Worm (Caenorhabditis elegans) whole organism, L4 larva: ENCODE data around the gene aakb-2.

Experiments
- T20F7.1 ChIP-seq: fragments of 200-800 bp; sonication (Bioruptor generic); optimal IDR thresholded peaks from 2 replicates; lab custom pipeline; 2018; ENCODE audit warnings: mild to moderate bottlenecking, missing genetic modification characterization, missing compliant biosample characterization
- Y75B8A.6 ChIP-seq: fragments of 200-800 bp; sonication (Bioruptor generic); IDR thresholded peaks from 2 replicates; pipeline ENCODE4 v1.3.6; 2022; ENCODE audit warnings: missing genetic modification reagents, missing genetic modification characterization, missing compliant biosample characterization
- aha-1 ChIP-seq: fragments of 150-350 bp; peaks from one replicate; lab custom pipeline; 2014; ENCODE audit warnings: missing biosample characterization, missing genetic modification characterization
- ceh-28 ChIP-seq: fragments of 150-350 bp; optimal IDR thresholded peaks from 2 replicates; lab custom pipeline; 2014; ENCODE audit warnings: missing biosample characterization, missing genetic modification reagents, missing genetic modification characterization
- cey-2 ChIP-seq: sonication (generic microtip); optimal IDR thresholded peaks from 3 replicates; lab custom pipeline; 2017; ENCODE audit warnings: missing genetic modification characterization, mild to moderate bottlenecking, missing compliant biosample characterization, antibody characterized with exemption, borderline replicate concordance; ENCODE audit not compliant: insufficient read depth
- daf-12 ChIP-seq: fragments of 150-350 bp; optimal IDR thresholded peaks from 2 replicates; lab custom pipeline; 2014; ENCODE audit warnings: missing biosample characterization, missing genetic modification reagents, missing genetic modification characterization
- daf-8 ChIP-seq: fragments of 200-800 bp; sonication (Bioruptor generic); IDR thresholded peaks from 2 replicates; pipeline ENCODE4 v1.3.6; 2022; ENCODE audit warnings: missing genetic modification characterization, missing compliant biosample characterization
- dmd-6 ChIP-seq: fragments of 200-800 bp; sonication (Bioruptor generic); IDR thresholded peaks from 2 replicates; pipeline ENCODE4 v1.3.6; 2022; ENCODE audit warnings: missing genetic modification reagents, missing genetic modification characterization, missing compliant biosample characterization
- dve-1 ChIP-seq: sonication (generic microtip); optimal IDR thresholded peaks from 2 replicates; lab custom pipeline; 2017; ENCODE audit warnings: antibody characterized with exemption, mild to moderate bottlenecking, missing genetic modification characterization, missing compliant biosample characterization; ENCODE audit not compliant: insufficient read depth
- egl-27 ChIP-seq: sonication (generic microtip); optimal IDR thresholded peaks from 3 replicates; lab custom pipeline; 2017; ENCODE audit warnings: missing biosample characterization, missing genetic modification reagents, missing genetic modification characterization
- fkh-10 ChIP-seq: fragments of 150-350 bp; optimal IDR thresholded peaks from 2 replicates; lab custom pipeline; 2014; ENCODE audit warnings: missing biosample characterization, missing genetic modification reagents, missing genetic modification characterization
- fos-1 ChIP-seq: fragments of 150-350 bp; optimal IDR thresholded peaks from 2 replicates; lab custom pipeline; 2014; ENCODE audit warnings: missing biosample characterization, missing genetic modification characterization
- lim-7 ChIP-seq: fragments of 200-800 bp; sonication (Bioruptor generic); IDR thresholded peaks from 2 replicates; pipeline ENCODE4 v1.3.6; 2022; ENCODE audit warnings: missing genetic modification characterization, missing compliant biosample characterization
- lin-13 ChIP-seq: fragments of 150-350 bp; optimal IDR thresholded peaks from 2 replicates; lab custom pipeline; 2014; ENCODE audit warnings: missing biosample characterization, missing genetic modification reagents, missing genetic modification characterization
- lin-15B ChIP-seq: fragments of 150-350 bp; sonication (generic microtip); optimal IDR thresholded peaks from 3 replicates; lab custom pipeline; 2014; ENCODE audit warnings: missing biosample characterization, missing genetic modification characterization
- lin-38 ChIP-seq: fragments of 200-800 bp; sonication (Bioruptor generic); IDR thresholded peaks from 2 replicates; pipeline ENCODE4 v1.3.6; 2022; ENCODE audit warnings: missing genetic modification reagents, missing genetic modification characterization, missing compliant biosample characterization
- lir-3 ChIP-seq: sonication (generic microtip); optimal IDR thresholded peaks from 2 replicates; lab custom pipeline; 2016; ENCODE audit warnings: mild to moderate bottlenecking, missing genetic modification characterization, missing compliant biosample characterization
- lsy-2 ChIP-seq, 2 experiments: fragments of 150-350 bp in 1 of 2; sonication (generic microtip) in 1 of 2; optimal IDR thresholded peaks; 2 replicates each; lab custom pipeline; 2014 to 2017; ENCODE audit warnings: missing biosample characterization in 2 of 2, missing genetic modification characterization in 2 of 2
- madf-5 ChIP-seq, 2 experiments: fragments of 200-800 bp; sonication (Bioruptor generic); IDR thresholded peaks; 2 replicates each; pipeline ENCODE4 v1.3.6; 2022; ENCODE audit warnings: missing compliant biosample characterization in 2 of 2, missing genetic modification characterization in 2 of 2
- mdt-29 ChIP-seq: fragments of 200-800 bp; sonication (Bioruptor generic); IDR thresholded peaks from 2 replicates; pipeline ENCODE4 v1.3.6; 2022; ENCODE audit warnings: missing genetic modification reagents, missing genetic modification characterization, missing compliant biosample characterization
- mxl-2 ChIP-seq: fragments of 200-800 bp; sonication (Bioruptor generic); conservative IDR thresholded peaks from 2 replicates; pipeline ENCODE4 v1.3.6; 2022; ENCODE audit warnings: missing genetic modification reagents, missing genetic modification characterization, missing compliant biosample characterization
- nhr-102 ChIP-seq: sonication (generic microtip); optimal IDR thresholded peaks from 2 replicates; lab custom pipeline; 2016; ENCODE audit warnings: mild to moderate bottlenecking, missing genetic modification characterization, moderate library complexity, missing compliant biosample characterization
- nhr-42 ChIP-seq: fragments of 200-800 bp; sonication (Bioruptor generic); IDR thresholded peaks from 2 replicates; pipeline ENCODE4 v1.3.6; 2022; ENCODE audit warnings: missing genetic modification characterization, missing compliant biosample characterization
- nhr-48 ChIP-seq: sonication (generic microtip); optimal IDR thresholded peaks from 2 replicates; lab custom pipeline; 2016; ENCODE audit warnings: mild to moderate bottlenecking, missing genetic modification characterization, missing compliant biosample characterization
- nhr-77 ChIP-seq: fragments of 150-350 bp; optimal IDR thresholded peaks from 2 replicates; lab custom pipeline; 2014; ENCODE audit warnings: missing biosample characterization, missing genetic modification characterization
- php-3 ChIP-seq: fragments of 200-800 bp; sonication (Bioruptor generic); IDR thresholded peaks from 2 replicates; pipeline ENCODE4 v1.3.6; 2022; ENCODE audit warnings: missing genetic modification reagents, missing genetic modification characterization, missing compliant biosample characterization
- snpc-4 ChIP-seq: fragments of 150-350 bp; optimal IDR thresholded peaks from 2 replicates; lab custom pipeline; 2014; ENCODE audit warnings: missing biosample characterization, missing genetic modification characterization
- tra-1 ChIP-seq: fragments of 200-800 bp; sonication (Bioruptor generic); IDR thresholded peaks from 2 replicates; pipeline ENCODE4 v1.3.6; 2022; ENCODE audit warnings: missing genetic modification reagents, missing genetic modification characterization, missing compliant biosample characterization
- unc-62 ChIP-seq, 3 experiments: fragments of 150-350 bp in 1 of 3; sonication (generic microtip); optimal IDR thresholded peaks in 2 of 3; peaks in 1 of 3; 1 replicate in 1 of 3; 2 replicates in 2 of 3; lab custom pipeline; 2014 to 2017; ENCODE audit warnings: missing biosample characterization in 3 of 3, missing genetic modification characterization in 3 of 3, missing genetic modification reagents in 3 of 3, missing genotype in 1 of 3
- zfp-2 ChIP-seq: sonication (generic microtip); optimal IDR thresholded peaks from 2 replicates; lab custom pipeline; 2016; ENCODE audit warnings: mild to moderate bottlenecking, missing genetic modification characterization, missing compliant biosample characterization

The aakb-2 gene

DNA sequence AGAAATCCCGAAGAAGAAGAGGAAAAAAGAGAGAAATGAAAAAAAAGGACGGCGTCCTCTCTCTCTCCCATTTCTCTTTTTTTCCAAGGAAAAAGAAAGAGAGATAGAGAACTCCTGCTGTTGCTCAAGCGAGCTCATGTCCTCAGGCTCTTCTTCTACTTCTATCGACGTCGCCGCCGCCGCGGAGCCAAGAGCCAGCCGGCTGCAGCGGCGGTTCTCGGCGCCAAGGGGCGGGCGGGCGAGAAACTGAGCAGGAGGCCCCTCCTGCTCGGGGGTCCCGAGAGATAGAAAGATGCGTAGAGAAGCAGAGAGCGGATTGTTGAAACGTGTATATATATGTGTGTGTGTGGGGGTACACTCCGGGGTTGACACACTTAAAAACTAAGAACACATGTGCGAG lies 34.0 kb upstream of the aakb-2 start (continued):
- TF ChIP-seq mdt-29 (no peak), snpc-4 (tag; lab: Kevin White, UChicago) (no peak), dmd-6 (peak; percentile 28; the same call in 1 of the 2 replicates), php-3 (GFP tag; lab: Robert Waterston, UW) (no peak), lin-38 (GFP tag; lab: Robert Waterston, UW) (no peak), nhr-77 (tag; lab: Kevin White, UChicago) (no peak), lir-3 (tag; lab: Kevin White, UChicago) (no peak), Y75B8A.6 (GFP tag; lab: Robert Waterston, UW) (no peak)

DNA sequence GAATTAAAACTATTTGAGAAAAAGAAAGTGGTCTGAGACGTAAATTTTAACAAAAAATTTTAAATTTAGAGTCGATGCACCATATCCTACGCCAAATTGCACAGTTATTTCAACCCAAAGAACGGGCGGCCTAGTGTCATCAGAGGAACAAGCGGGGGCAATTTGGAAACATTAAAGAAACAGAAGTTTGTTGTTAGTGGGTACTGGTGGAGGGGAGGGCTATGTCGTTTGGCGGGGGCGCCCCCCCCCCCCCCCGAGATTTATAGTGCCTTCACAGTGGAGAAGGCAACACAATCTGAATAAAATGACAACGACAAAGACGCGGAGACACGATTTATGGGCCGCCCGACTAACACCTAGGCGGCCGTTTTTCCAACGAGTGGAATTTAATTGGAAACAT lies 30.1 kb upstream of the aakb-2 start:
- TF ChIP-seq zfp-2 (tag; lab: Kevin White, UChicago), result no peak
- TF ChIP-seq unc-62 (GFP tag; optimal IDR thresholded peaks at IDR 0.05 in 1 of 2; lab: Kevin White, UChicago), result peak in 1 of 2 experiments; percentile 60
- TF ChIP-seq unc-62 (tag; optimal IDR thresholded peaks at IDR 0.05; lab: Kevin White, UChicago), result no peak
- TF ChIP-seq, all 104 proteins: peak for 1

DNA sequence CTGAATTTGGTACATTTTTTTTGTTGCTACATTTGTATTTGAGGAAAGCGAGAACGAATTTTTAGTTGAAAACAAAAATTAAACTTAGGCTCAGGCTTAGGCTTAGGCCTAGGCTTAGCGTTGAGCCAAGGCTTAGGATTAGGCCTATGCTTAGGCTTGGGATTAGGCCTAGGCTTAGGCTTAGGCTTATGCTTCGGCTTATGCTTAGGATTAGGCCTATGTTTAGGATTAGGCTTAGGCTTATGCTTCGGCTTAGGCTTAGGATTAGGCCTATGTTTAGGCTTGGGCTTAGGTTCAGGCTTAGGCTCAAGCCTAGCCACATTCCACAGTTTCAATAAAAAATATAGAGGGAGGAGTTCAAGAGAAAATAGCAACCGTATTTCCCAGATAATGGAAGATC lies 29.1 kb upstream of the aakb-2 start:
- TF ChIP-seq lin-13 (GFP tag; lab: Kevin White, UChicago) (no peak), nhr-42 (GFP tag; lab: Robert Waterston, UW) (no peak), daf-8 (GFP tag; lab: Robert Waterston, UW) (no peak), lim-7 (GFP tag; lab: Robert Waterston, UW) (no peak)

DNA sequence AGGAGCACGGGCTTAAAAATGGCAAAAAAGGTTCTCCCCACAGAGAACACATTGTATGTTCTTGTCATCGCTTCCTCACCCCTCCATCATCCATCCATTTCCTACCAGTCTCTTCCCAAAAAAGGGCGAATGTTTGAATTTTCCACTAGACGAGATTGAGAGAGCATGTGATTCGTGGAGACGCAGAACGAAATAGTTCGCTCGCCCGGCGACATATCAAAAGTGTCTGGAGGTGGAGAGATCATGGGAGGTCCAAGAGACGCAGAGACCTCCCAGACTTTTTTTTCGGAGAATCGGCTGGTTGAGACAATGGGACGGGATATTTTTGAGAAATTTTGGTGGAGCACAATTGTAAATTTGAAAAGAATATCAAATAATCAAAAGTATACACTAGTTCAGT lies 28.6 kb upstream of the aakb-2 start:
- TF ChIP-seq daf-12 (tag; lab: Kevin White, UChicago), result no peak
- TF ChIP-seq aha-1, result peak; percentile 29

DNA sequence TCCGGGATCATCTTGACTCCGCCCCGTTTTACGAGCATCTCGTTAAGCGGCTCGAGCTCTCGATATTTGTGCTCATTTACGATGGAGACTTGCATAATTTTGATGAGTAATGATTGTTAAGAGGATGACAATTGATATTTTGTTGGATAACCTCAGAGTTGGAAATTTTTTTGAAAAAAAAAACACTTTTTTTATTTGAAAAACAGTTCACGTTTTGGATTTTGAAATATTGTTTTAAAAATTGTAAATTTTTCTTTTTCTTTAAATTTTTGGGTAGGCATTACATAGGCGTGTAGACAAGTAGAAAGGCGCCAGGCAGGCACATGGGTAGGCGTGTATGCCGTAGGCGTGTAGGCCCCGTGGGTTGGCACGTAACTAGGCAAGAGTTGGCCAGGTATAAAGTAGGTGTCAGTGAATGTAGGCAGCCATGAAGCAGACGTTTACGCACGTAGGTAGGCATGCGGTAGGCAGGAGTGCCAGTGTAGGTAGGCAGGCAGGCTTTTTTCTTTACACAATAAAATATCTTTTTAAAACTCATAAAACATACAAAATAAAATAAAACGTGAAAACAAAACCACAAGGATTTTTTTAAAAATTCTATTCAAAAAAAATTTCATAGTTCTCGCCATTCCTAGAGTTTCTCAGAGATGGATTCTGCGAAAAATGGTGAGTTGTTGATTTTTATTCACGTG lies 18.6 kb upstream of the aakb-2 start, which contains the start of the genes tbx-34 and wht-8:
tbx-34 (minus strand) TSS at position 101 of the 692 bp plus-strand sequence.
wht-8 (plus strand) TSS at position 642 of the 692 bp plus-strand sequence.
- no peak for TF ChIP-seq lin-13 (GFP tag; lab: Kevin White, UChicago)
- no peak for TF ChIP-seq fos-1 (tag; lab: Kevin White, UChicago)
- no peak for TF ChIP-seq T20F7.1 (GFP tag; lab: Kevin White, UChicago)
- no peak for TF ChIP-seq daf-12 (tag; lab: Kevin White, UChicago)
- no peak for TF ChIP-seq lsy-2 (tag; optimal IDR thresholded peaks at IDR 0.05; lab: Kevin White, UChicago)
- TF ChIP-seq madf-5 (GFP tag; IDR thresholded peaks at IDR 0.05; lab: Robert Waterston, UW), result no peak
- no peak for TF ChIP-seq lir-3 (tag; lab: Kevin White, UChicago)
- TF ChIP-seq nhr-102 (tag; lab: Kevin White, UChicago), result no peak
- no peak for TF ChIP-seq lin-15B (tag; lab: Kevin White, UChicago)
- TF ChIP-seq ceh-28, result no peak
- no peak for TF ChIP-seq egl-27 (tag; lab: Kevin White, UChicago)
- no peak for TF ChIP-seq fkh-10 (GFP tag; lab: Kevin White, UChicago)
- no peak for TF ChIP-seq tra-1
- no peak for TF ChIP-seq daf-8 (GFP tag; lab: Robert Waterston, UW)
- no peak for TF ChIP-seq dve-1 (tag; lab: Kevin White, UChicago)
- no peak for TF ChIP-seq cey-2 (tag; lab: Kevin White, UChicago)
- TF ChIP-seq nhr-42 (GFP tag; lab: Robert Waterston, UW), result no peak

DNA sequence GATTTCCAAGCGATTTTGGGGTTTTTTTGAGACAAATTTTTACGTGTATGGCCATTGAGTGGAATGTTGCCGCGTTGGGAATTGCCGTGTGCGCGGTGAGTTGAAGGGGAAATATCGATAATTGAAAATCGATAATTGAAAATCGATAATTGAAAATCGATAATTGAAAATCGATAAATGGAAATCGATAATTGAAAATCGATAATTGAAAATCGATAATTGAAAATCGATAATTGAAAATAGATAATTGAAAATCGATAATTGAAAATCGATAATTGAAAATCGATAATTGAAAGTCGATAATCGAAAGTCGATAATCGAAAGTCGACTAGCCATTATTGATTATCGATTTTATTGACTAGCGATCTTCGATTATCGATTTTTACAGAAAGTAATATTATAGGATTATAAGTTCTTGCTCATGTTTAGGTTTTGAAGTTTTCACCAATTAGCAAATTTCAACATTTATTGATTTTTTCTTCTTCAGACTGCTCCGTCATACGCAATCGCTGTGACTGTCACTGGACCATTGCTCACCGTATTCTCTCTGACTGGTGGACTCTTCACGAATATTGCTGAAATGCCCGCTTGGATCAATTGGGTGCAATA lies 15.3 kb upstream of the aakb-2 start:
- TF ChIP-seq zfp-2 (tag; lab: Kevin White, UChicago) (no peak), mxl-2 (GFP tag; lab: Robert Waterston, UW) (no peak), ceh-28 (peak; percentile 99), nhr-48 (no peak)
- TF ChIP-seq, all 104 proteins: peak for 1
